Fruit fly (Drosophila melanogaster): Measurements from ENCODE around the gene Gr98d.

Gene Gr98d

DNA sequence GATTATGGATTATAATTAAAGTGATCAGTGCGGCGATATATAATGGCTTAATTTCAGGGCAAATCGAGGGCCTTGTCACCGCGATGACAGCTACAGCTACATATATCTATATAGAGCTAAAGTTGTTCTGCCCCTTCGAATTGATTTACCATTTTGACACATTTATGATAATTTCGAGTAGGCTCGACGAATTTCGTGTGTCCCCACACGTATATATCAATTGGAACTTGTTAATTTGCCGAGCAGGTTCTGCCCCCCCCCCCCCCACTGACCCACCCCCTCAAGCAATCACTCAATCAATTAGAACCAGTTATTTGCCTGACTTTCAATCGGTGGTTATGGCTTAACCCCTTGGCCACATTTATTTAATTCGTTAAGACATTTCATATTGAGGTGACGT, 33.6 kb downstream of the Gr98d start:
- TF ChIP-seq CG8319 (GFP tag; optimal IDR thresholded peaks at IDR 0.05) (no peak), fkh (GFP tag; optimal IDR thresholded peaks at IDR 0.05) (peak; percentile 29)

DNA sequence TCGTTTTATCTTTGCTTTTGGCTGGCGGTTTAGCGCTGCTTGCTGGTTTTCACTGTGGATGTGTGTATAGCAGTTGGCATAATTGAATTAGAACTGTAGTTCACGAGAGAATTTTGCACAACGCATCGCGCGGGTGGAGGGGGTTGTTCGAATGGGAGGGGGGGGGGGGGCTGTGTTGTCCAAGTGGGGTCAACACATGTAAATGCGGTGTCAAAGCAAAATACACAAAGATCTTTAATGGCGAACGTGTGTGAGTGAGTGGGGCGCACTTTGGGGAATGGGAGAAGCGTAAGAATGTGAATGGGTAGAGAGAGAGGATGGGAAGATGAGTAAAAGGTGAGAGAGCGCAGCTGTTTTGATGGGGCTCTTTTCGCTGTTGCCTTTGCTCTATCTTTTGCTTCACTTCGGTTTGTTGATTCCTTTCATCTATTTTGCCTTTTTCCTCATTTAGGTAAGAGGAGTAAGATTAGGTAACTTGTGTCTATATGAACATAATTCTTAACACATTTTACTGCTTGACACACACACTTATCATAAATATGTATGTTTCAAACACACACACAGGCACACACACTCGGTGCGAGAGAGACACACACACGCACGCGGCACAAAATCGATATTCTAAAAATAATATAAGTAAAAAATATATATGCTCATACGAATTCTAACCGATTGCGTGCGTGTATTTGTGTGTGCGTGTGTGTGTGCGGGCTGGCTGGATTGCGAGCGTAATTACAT, 34.6 kb downstream of the Gr98d start:
- TF ChIP-seq svp (GFP tag) = peak; percentile 72
- TF ChIP-seq CG1621 (tag; optimal IDR thresholded peaks at IDR 0.05) = no peak
- TF ChIP-seq Eip93F (GFP tag; optimal IDR thresholded peaks at IDR 0.05) = no peak
- TF ChIP-seq CG10669 (GFP tag; optimal IDR thresholded peaks at IDR 0.05) = no peak
- peak; percentile 27 for TF ChIP-seq CG6854 (GFP tag; optimal IDR thresholded peaks at IDR 0.05)
- no peak for TF ChIP-seq lz (GFP tag; optimal IDR thresholded peaks at IDR 0.05)
- TF ChIP-seq pdm3 (GFP tag; optimal IDR thresholded peaks at IDR 0.05) = no peak
- TF ChIP-seq net (GFP tag; optimal IDR thresholded peaks at IDR 0.05) = no peak
- no peak for TF ChIP-seq acj6 (GFP tag; optimal IDR thresholded peaks at IDR 0.05)
- no peak for TF ChIP-seq cyc (GFP tag; optimal IDR thresholded peaks at IDR 0.05)
- no peak for TF ChIP-seq salr (GFP tag; optimal IDR thresholded peaks at IDR 0.05)
- no peak for TF ChIP-seq Met (GFP tag; optimal IDR thresholded peaks at IDR 0.05)
- no peak for TF ChIP-seq CG8119 (GFP tag; IDR thresholded peaks at IDR 0.05)
- TF ChIP-seq CG9139 (GFP tag; optimal IDR thresholded peaks at IDR 0.05) = no peak
- TF ChIP-seq fkh (GFP tag; optimal IDR thresholded peaks at IDR 0.05) = peak; percentile 28
- TF ChIP-seq vri (GFP tag; optimal IDR thresholded peaks at IDR 0.05) = peak; percentile 31
- no peak for TF ChIP-seq Sox15 (GFP tag; optimal IDR thresholded peaks at IDR 0.05)
- TF ChIP-seq OdsH (GFP tag; optimal IDR thresholded peaks at IDR 0.05) = no peak
- TF ChIP-seq Eip78C (GFP tag) = no peak
- no peak for TF ChIP-seq Eip75B (GFP tag; optimal IDR thresholded peaks at IDR 0.05)
- TF ChIP-seq Hr39 (GFP tag; optimal IDR thresholded peaks at IDR 0.05) = no peak
- no peak; the same call in 2 of the 3 replicates for TF ChIP-seq eg (GFP tag; IDR thresholded peaks at IDR 0.05)
- TF ChIP-seq Ets96B (tag; optimal IDR thresholded peaks at IDR 0.05) = no peak
- no peak for TF ChIP-seq Ets21C (GFP tag; optimal IDR thresholded peaks at IDR 0.05)
- no peak for TF ChIP-seq Hr38 (GFP tag; optimal IDR thresholded peaks at IDR 0.05)
- TF ChIP-seq dac (GFP tag; optimal IDR thresholded peaks at IDR 0.05) = no peak

DNA sequence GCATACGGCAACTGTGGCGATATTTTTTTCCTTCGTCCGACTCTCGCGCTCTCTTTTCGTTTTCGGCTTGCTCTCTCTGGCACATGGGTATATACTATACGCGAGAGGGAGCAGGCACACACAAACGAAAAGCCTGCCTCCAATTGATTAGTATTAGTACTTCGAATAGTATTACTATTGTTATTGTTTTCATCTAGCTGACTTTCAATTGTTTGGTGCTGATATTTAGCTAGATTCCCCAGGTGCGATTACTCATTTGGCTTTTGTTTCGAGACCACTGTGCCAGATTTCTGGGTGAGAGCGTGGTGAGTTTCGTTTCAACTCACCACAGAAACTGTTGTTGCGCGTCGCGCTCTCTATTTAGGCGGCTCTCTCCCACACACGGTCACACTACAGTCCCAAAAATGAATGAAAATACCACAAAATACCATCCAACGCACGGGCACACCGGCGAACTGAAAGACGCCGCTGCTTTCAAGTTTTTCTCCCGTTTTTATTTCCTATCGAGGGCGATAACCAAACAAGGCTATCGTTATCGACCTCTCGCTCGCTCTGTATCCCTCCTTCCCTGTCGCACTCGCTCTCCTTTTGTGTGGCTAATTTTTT, 35.5 kb downstream of the Gr98d start:
- TF ChIP-seq ss (GFP tag; optimal IDR thresholded peaks at IDR 0.05) = peak; percentile 74 to 75
- TF ChIP-seq CG9139 (GFP tag; optimal IDR thresholded peaks at IDR 0.05) = peak; percentile 64
- TF ChIP-seq CG4318 (GFP tag; optimal IDR thresholded peaks at IDR 0.05) = no peak
- TF ChIP-seq CG1621 (tag; optimal IDR thresholded peaks at IDR 0.05) = peak; percentile 68
- no peak for TF ChIP-seq CG15336 (GFP tag; IDR thresholded peaks at IDR 0.05)
- TF ChIP-seq CG6276 (GFP tag; optimal IDR thresholded peaks at IDR 0.05) = peak; percentile 83
- peak; percentile 59 for TF ChIP-seq Hr39 (GFP tag; optimal IDR thresholded peaks at IDR 0.05)
- TF ChIP-seq Hr4 (GFP tag; optimal IDR thresholded peaks at IDR 0.05) = peak; percentile 78
- TF ChIP-seq CG7368 (GFP tag; optimal IDR thresholded peaks at IDR 0.05) = peak; percentile 87
- TF ChIP-seq Eip75B (GFP tag; optimal IDR thresholded peaks at IDR 0.05) = peak; percentile 86
- TF ChIP-seq esn (GFP tag; optimal IDR thresholded peaks at IDR 0.05) = peak; percentile 79
- peak; percentile 87 for TF ChIP-seq net (GFP tag; optimal IDR thresholded peaks at IDR 0.05)
- no peak for TF ChIP-seq Eip93F (GFP tag; optimal IDR thresholded peaks at IDR 0.05)
- TF ChIP-seq Blimp-1 (GFP tag; optimal IDR thresholded peaks at IDR 0.05) = no peak
- TF ChIP-seq lz (GFP tag; optimal IDR thresholded peaks at IDR 0.05) = peak; percentile 67
- peak; percentile 75 for TF ChIP-seq CG11762 (GFP tag; optimal IDR thresholded peaks at IDR 0.05; ENCODE audit: insufficient read depth)
- TF ChIP-seq Met (GFP tag; optimal IDR thresholded peaks at IDR 0.05) = peak; percentile 84
- peak; percentile 84 for TF ChIP-seq achi (GFP tag; optimal IDR thresholded peaks at IDR 0.05)
- TF ChIP-seq svp (GFP tag) = peak; percentile 85
- peak; percentile 71 for TF ChIP-seq dsx (GFP tag; optimal IDR thresholded peaks at IDR 0.05; ENCODE audit: poor library complexity, severe bottlenecking)
- TF ChIP-seq CG32006 (GFP tag; optimal IDR thresholded peaks at IDR 0.05) = peak; percentile 71
- TF ChIP-seq pdm3 (GFP tag; optimal IDR thresholded peaks at IDR 0.05) = peak; percentile 78
- no peak for TF ChIP-seq CG6163 (GFP tag; IDR thresholded peaks at IDR 0.05)
- peak; percentile 69 for TF ChIP-seq CG8632 (GFP tag; optimal IDR thresholded peaks at IDR 0.05)
- TF ChIP-seq CG3032 (tag; optimal IDR thresholded peaks at IDR 0.05) = peak; percentile 55
- peak; percentile 69 for TF ChIP-seq CG34406 (GFP tag; optimal IDR thresholded peaks at IDR 0.05)
- no peak for TF ChIP-seq dac (GFP tag; optimal IDR thresholded peaks at IDR 0.05)
- TF ChIP-seq vri (GFP tag; optimal IDR thresholded peaks at IDR 0.05) = peak; percentile 83
- TF ChIP-seq CG16779 (tag; optimal IDR thresholded peaks at IDR 0.05) = peak; percentile 91
- peak; percentile 45 for TF ChIP-seq CG8319 (GFP tag; optimal IDR thresholded peaks at IDR 0.05)
- TF ChIP-seq Hr38 (GFP tag; optimal IDR thresholded peaks at IDR 0.05) = no peak
- peak; percentile 72 for TF ChIP-seq acj6 (GFP tag; optimal IDR thresholded peaks at IDR 0.05)

Data from whole organism, prepupa.